Fruit fly (Drosophila melanogaster) whole organism, embryonic: Measurements from ENCODE around the gene Gr93d.

ENCODE experiments used
- CG12219 ChIP-seq: fragments of 200-800 bp; sonication (Bioruptor generic); optimal IDR thresholded peaks from 3 replicates; lab custom pipeline; 2018; ENCODE audit warnings: missing biosample characterization, mild to moderate bottlenecking, missing genetic modification characterization
- CG16779 ChIP-seq: fragments of 200-800 bp; sonication (Bioruptor generic); IDR thresholded peaks from 2 replicates; pipeline ENCODE4 v1.3.6; 2022; ENCODE audit warnings: missing biosample characterization, missing genetic modification characterization
- CG30431 ChIP-seq: fragments of 200-800 bp; sonication (Bioruptor generic); optimal IDR thresholded peaks from 2 replicates; lab custom pipeline; 2017; ENCODE audit warnings: missing biosample characterization, missing genetic modification characterization
- CG6654 ChIP-seq: fragments of 200-800 bp; sonication (Bioruptor generic); optimal IDR thresholded peaks from 2 replicates; lab custom pipeline; 2017; ENCODE audit warnings: missing biosample characterization, mild to moderate bottlenecking, missing genetic modification characterization
- CG7987 ChIP-seq: fragments of 200-800 bp; sonication (Bioruptor generic); optimal IDR thresholded peaks from 2 replicates; lab custom pipeline; 2018; ENCODE audit warnings: missing biosample characterization, mild to moderate bottlenecking, missing genetic modification characterization, moderate library complexity
- E2f2 ChIP-seq: fragments of 200-800 bp; sonication (Bioruptor generic); IDR thresholded peaks from 2 replicates; pipeline ENCODE4 v1.3.6; 2022; ENCODE audit warnings: missing biosample characterization, missing genetic modification characterization
- Kr ChIP-seq: fragments of 200-800 bp; sonication (Bioruptor generic); optimal IDR thresholded peaks from 2 replicates; lab custom pipeline; 2017; ENCODE audit warnings: missing biosample characterization, mild to moderate bottlenecking, missing genetic modification characterization
- grau ChIP-seq: fragments of 200-800 bp; optimal IDR thresholded peaks from 3 replicates; lab custom pipeline; 2019; ENCODE audit warnings: missing biosample characterization, mild to moderate bottlenecking, missing genetic modification characterization, moderate library complexity
- oc ChIP-seq: fragments of 200-800 bp; sonication (Bioruptor generic); optimal IDR thresholded peaks from 2 replicates; lab custom pipeline; 2018; ENCODE audit warnings: missing biosample characterization, mild to moderate bottlenecking, missing genetic modification characterization, moderate library complexity

DNA sequence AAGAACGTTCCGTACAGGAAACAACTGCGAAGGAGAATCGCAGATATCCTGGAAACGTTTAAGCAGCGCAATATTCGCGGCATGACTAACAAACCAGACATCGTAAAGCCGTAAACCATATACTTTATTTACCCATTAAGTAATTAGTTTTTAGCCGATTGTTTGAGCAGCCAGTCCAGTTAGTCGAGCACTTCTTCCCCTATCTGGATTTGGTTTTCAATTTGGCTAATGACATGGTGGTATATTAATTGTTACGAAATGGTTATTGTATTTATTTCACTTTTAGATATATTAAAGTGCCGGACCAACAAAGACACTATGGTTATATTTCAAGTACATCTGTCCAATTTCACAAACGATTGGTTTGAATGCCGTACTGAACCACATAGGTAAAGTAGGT, 2.8 kb downstream of the Gr93d start, which contains the start of gene Gr93b:
- TF ChIP-seq E2f2 (GFP tag; lab: Robert Waterston, UW) (no peak), CG12219 (GFP tag; lab: Kevin White, UChicago) (no peak), CG6654 (GFP tag; lab: Kevin White, UChicago) (no peak), Kr (GFP tag; lab: Kevin White, UChicago) (no peak), grau (tag; lab: Kevin White, UChicago) (no peak), oc (no peak), CG30431 (GFP tag; lab: Kevin White, UChicago) (no peak), CG16779 (GFP tag; lab: Robert Waterston, UW) (no peak), CG7987 (no peak)
